Fruit fly (Drosophila melanogaster) whole organism, embryonic: ENCODE results near the gene ZnT86D.

ENCODE experiments used
- Ada2b ChIP-seq: fragments of 200-800 bp; sonication (Bioruptor generic); IDR thresholded peaks from 2 replicates; pipeline ENCODE4 v1.3.6; 2022; ENCODE audit warnings: missing biosample characterization, missing genetic modification characterization
- Atf-2 ChIP-seq: fragments of 200-800 bp; sonication (Bioruptor generic); optimal IDR thresholded peaks from 2 replicates; lab custom pipeline; 2016; ENCODE audit warnings: missing biosample characterization, missing genetic modification characterization
- Atf6 ChIP-seq: fragments of 200-800 bp; sonication (Bioruptor generic); IDR thresholded peaks from 2 replicates; pipeline ENCODE4 v1.3.6; 2022; ENCODE audit warnings: missing biosample characterization, missing genetic modification characterization
- B-H1 ChIP-seq: fragments of 200-800 bp; sonication (Bioruptor generic); IDR thresholded peaks from 3 replicates; pipeline ENCODE4 v1.3.6; 2022; ENCODE audit warnings: missing biosample characterization, missing genetic modification characterization
- Bgb ChIP-seq: fragments of 200-800 bp; sonication (Bioruptor generic); IDR thresholded peaks from 2 replicates; pipeline ENCODE4 v1.3.6; 2022; ENCODE audit warnings: missing biosample characterization, missing genetic modification characterization; ENCODE audit not compliant: partially characterized antibody
- BtbVII ChIP-seq: fragments of 200-800 bp; sonication (Bioruptor generic); optimal IDR thresholded peaks from 3 replicates; lab custom pipeline; 2017; ENCODE audit warnings: missing biosample characterization, mild to moderate bottlenecking, missing genetic modification characterization
- CG11085 ChIP-seq: fragments of 200-800 bp; sonication (Bioruptor generic); IDR thresholded peaks from 2 replicates; pipeline ENCODE4 v1.3.6; 2022; ENCODE audit warnings: missing biosample characterization, missing genetic modification characterization
- CG13287 ChIP-seq: fragments of 200-800 bp; sonication (Bioruptor generic); IDR thresholded peaks from 2 replicates; pipeline ENCODE4 v1.3.6; 2022; ENCODE audit warnings: missing biosample characterization, missing genetic modification characterization; ENCODE audit not compliant: partially characterized antibody
- CG15269 ChIP-seq: fragments of 200-800 bp; sonication (Bioruptor generic); optimal IDR thresholded peaks from 2 replicates; lab custom pipeline; 2018; ENCODE audit warnings: missing biosample characterization, mild to moderate bottlenecking, missing genetic modification characterization, moderate library complexity
- CG15696 ChIP-seq: fragments of 200-800 bp; sonication (Bioruptor generic); optimal IDR thresholded peaks from 2 replicates; lab custom pipeline; 2019; ENCODE audit warnings: missing biosample characterization, mild to moderate bottlenecking, missing genetic modification characterization, moderate library complexity
- CG17568 ChIP-seq: fragments of 200-800 bp; sonication (Bioruptor generic); optimal IDR thresholded peaks from 2 replicates; lab custom pipeline; 2018; ENCODE audit warnings: missing biosample characterization, mild to moderate bottlenecking, missing genetic modification characterization, moderate library complexity
- CG17612 ChIP-seq: fragments of 200-800 bp; sonication (Bioruptor generic); IDR thresholded peaks from 2 replicates; pipeline ENCODE4 v1.3.6; 2022; ENCODE audit warnings: missing biosample characterization, missing genetic modification characterization
- CG17802 ChIP-seq: fragments of 200-800 bp; sonication (Bioruptor generic); optimal IDR thresholded peaks from 2 replicates; lab custom pipeline; 2018; ENCODE audit warnings: missing biosample characterization, mild to moderate bottlenecking, missing genetic modification characterization, moderate library complexity
- CG17829 ChIP-seq: fragments of 200-800 bp; optimal IDR thresholded peaks from 2 replicates; lab custom pipeline; 2019; ENCODE audit warnings: missing biosample characterization, mild to moderate bottlenecking, missing genetic modification characterization, moderate library complexity
- CG1832 ChIP-seq: fragments of 200-800 bp; sonication (Bioruptor generic); optimal IDR thresholded peaks from 2 replicates; lab custom pipeline; 2017; ENCODE audit warnings: missing biosample characterization, mild to moderate bottlenecking, missing genetic modification characterization, inconsistent platforms
- CG2120 ChIP-seq: fragments of 200-800 bp; sonication (Bioruptor generic); optimal IDR thresholded peaks from 3 replicates; lab custom pipeline; 2016; ENCODE audit warnings: missing biosample characterization, missing genetic modification characterization
- CG31224 ChIP-seq: fragments of 200-800 bp; sonication (Bioruptor generic); IDR thresholded peaks from 2 replicates; pipeline ENCODE4 v1.3.6; 2022; ENCODE audit warnings: missing biosample characterization, missing genetic modification characterization
- CG3995 ChIP-seq: fragments of 200-800 bp; sonication (Bioruptor generic); optimal IDR thresholded peaks from 3 replicates; lab custom pipeline; 2016; ENCODE audit warnings: missing biosample characterization, missing genetic modification characterization
- CG42726 ChIP-seq: fragments of 200-800 bp; sonication (Bioruptor generic); IDR thresholded peaks from 2 replicates; pipeline ENCODE4 v1.3.6; 2022; ENCODE audit warnings: missing biosample characterization, missing genetic modification characterization; ENCODE audit not compliant: partially characterized antibody
- CG4617 ChIP-seq: fragments of 200-800 bp; sonication (Bioruptor generic); optimal IDR thresholded peaks from 3 replicates; lab custom pipeline; 2016; ENCODE audit warnings: missing biosample characterization, missing genetic modification characterization, borderline replicate concordance
- CG6813 ChIP-seq: fragments of 200-800 bp; sonication (Bioruptor generic); optimal IDR thresholded peaks from 2 replicates; lab custom pipeline; 2017; ENCODE audit warnings: missing biosample characterization, missing genetic modification characterization, mild to moderate bottlenecking, moderate library complexity, missing genetic modification reagents
- CG8388 ChIP-seq: fragments of 200-800 bp; sonication (Bioruptor generic); optimal IDR thresholded peaks from 2 replicates; lab custom pipeline; 2019; ENCODE audit warnings: missing biosample characterization, mild to moderate bottlenecking, missing genetic modification characterization, moderate library complexity
- CG9932 ChIP-seq: fragments of 200-800 bp; sonication (Bioruptor generic); IDR thresholded peaks from 2 replicates; pipeline ENCODE4 v1.3.6; 2022; ENCODE audit warnings: missing biosample characterization, missing genetic modification characterization
- Dref ChIP-seq: fragments of 200-800 bp; sonication (Bioruptor generic); IDR thresholded peaks from 2 replicates; pipeline ENCODE4 v1.3.6; 2022; ENCODE audit warnings: missing biosample characterization, missing genetic modification characterization
- Fer2 ChIP-seq: fragments of 200-800 bp; sonication (Bioruptor generic); optimal IDR thresholded peaks from 2 replicates; lab custom pipeline; 2018; ENCODE audit warnings: missing biosample characterization, mild to moderate bottlenecking, missing genetic modification characterization, moderate library complexity
- GATAe ChIP-seq: fragments of 200-800 bp; sonication (Bioruptor generic); conservative IDR thresholded peaks from 2 replicates; pipeline ENCODE4 v1.3.6; 2022; ENCODE audit warnings: missing biosample characterization, missing genetic modification characterization
- Gsc ChIP-seq: fragments of 200-800 bp; sonication (Bioruptor generic); IDR thresholded peaks from 2 replicates; pipeline ENCODE4 v1.3.6; 2022; ENCODE audit warnings: missing biosample characterization, missing genetic modification characterization
- HHEX ChIP-seq: fragments of 200-800 bp; sonication (Bioruptor generic); optimal IDR thresholded peaks from 3 replicates; lab custom pipeline; 2017; ENCODE audit warnings: missing biosample characterization, mild to moderate bottlenecking, missing genetic modification characterization, missing genetic modification reagents
- HLH54F ChIP-seq: fragments of 200-800 bp; sonication (Bioruptor generic); optimal IDR thresholded peaks from 3 replicates; lab custom pipeline; 2016; ENCODE audit warnings: missing biosample characterization, missing genetic modification characterization
- HLHmδ ChIP-seq: fragments of 200-800 bp; sonication (Bioruptor generic); optimal IDR thresholded peaks from 2 replicates; lab custom pipeline; 2018; ENCODE audit warnings: missing biosample characterization, mild to moderate bottlenecking, missing genetic modification characterization, moderate library complexity
- Hr39 ChIP-seq: fragments of >200 bp; optimal IDR thresholded peaks from 2 replicates; lab custom pipeline; 2017
- MBD-R2 ChIP-seq: fragments of 200-800 bp; sonication (Bioruptor generic); IDR thresholded peaks from 2 replicates; pipeline ENCODE4 v1.3.6; 2022; ENCODE audit warnings: missing biosample characterization, missing genetic modification characterization
- Mes4 ChIP-seq: fragments of 200-800 bp; sonication (Bioruptor generic); optimal IDR thresholded peaks from 2 replicates; lab custom pipeline; 2016; ENCODE audit warnings: missing biosample characterization, missing genetic modification characterization
- Pdp1 ChIP-seq, 2 experiments: fragments of 200-800 bp; sonication (Bioruptor generic); optimal IDR thresholded peaks; 3 replicates each; lab custom pipeline; 2016; ENCODE audit warnings: missing biosample characterization in 2 of 2, missing genetic modification characterization in 2 of 2, mild to moderate bottlenecking in 1 of 2, moderate library complexity in 1 of 2
- Ptx1 ChIP-seq: fragments of 200-800 bp; sonication (Bioruptor generic); IDR thresholded peaks from 2 replicates; pipeline ENCODE4 v1.3.6; 2022; ENCODE audit warnings: missing biosample characterization, missing genetic modification characterization
- Trl ChIP-seq, 3 experiments: fragments of >200 bp in 2 of 3; fragments of 200-800 bp in 1 of 3; sonication (Bioruptor generic) in 1 of 3; optimal IDR thresholded peaks; 2 replicates in 1 of 3; 3 replicates in 2 of 3; lab custom pipeline; 2016 to 2017; ENCODE audit warnings: missing biosample characterization in 1 of 3, missing genetic modification characterization in 1 of 3
- ap ChIP-seq: fragments of 200-800 bp; sonication (Bioruptor generic); IDR thresholded peaks from 2 replicates; pipeline ENCODE4 v1.3.6; 2022; ENCODE audit warnings: missing biosample characterization, missing genetic modification characterization
- cad ChIP-seq: fragments of >200 bp; optimal IDR thresholded peaks from 2 replicates; lab custom pipeline; 2017; ENCODE audit warnings: missing biosample characterization, missing genetic modification characterization
- chif ChIP-seq, 2 experiments: fragments of 200-800 bp; sonication (Bioruptor generic); optimal IDR thresholded peaks; 3 replicates each; lab custom pipeline; 2016; ENCODE audit warnings: missing biosample characterization in 2 of 2, missing genetic modification characterization in 2 of 2
- da ChIP-seq: fragments of 200-800 bp; sonication (Bioruptor generic); optimal IDR thresholded peaks from 2 replicates; lab custom pipeline; 2016; ENCODE audit warnings: missing biosample characterization, missing genetic modification characterization
- danr ChIP-seq: fragments of 200-800 bp; sonication (Bioruptor generic); IDR thresholded peaks from 2 replicates; pipeline ENCODE4 v1.3.6; 2022; ENCODE audit warnings: missing biosample characterization, missing genetic modification characterization
- dati ChIP-seq: fragments of 200-800 bp; sonication (Bioruptor generic); IDR thresholded peaks from 2 replicates; pipeline ENCODE4 v1.3.6; 2022; ENCODE audit warnings: missing biosample characterization, missing genetic modification characterization
- dmrt11E ChIP-seq: fragments of 200-800 bp; sonication (Bioruptor generic); optimal IDR thresholded peaks from 3 replicates; lab custom pipeline; 2018; ENCODE audit warnings: missing biosample characterization, mild to moderate bottlenecking, missing genetic modification characterization, moderate library complexity
- exex ChIP-seq: fragments of 200-800 bp; sonication (Bioruptor generic); optimal IDR thresholded peaks from 4 replicates; lab custom pipeline; 2018; ENCODE audit warnings: missing biosample characterization, mild to moderate bottlenecking, missing genetic modification characterization, moderate library complexity
- gro ChIP-seq: fragments of 200-800 bp; sonication (Bioruptor generic); optimal IDR thresholded peaks from 2 replicates; lab custom pipeline; 2016; ENCODE audit warnings: missing biosample characterization, missing genetic modification characterization
- otp ChIP-seq: fragments of 200-800 bp; sonication (Bioruptor generic); IDR thresholded peaks from 3 replicates; pipeline ENCODE4, ENCODE4 v1.3.6; 2022; ENCODE audit warnings: missing biosample characterization, missing genetic modification characterization
- peb ChIP-seq: fragments of 200-800 bp; sonication (Bioruptor generic); IDR thresholded peaks from 2 replicates; pipeline ENCODE4 v1.3.6; 2022; ENCODE audit warnings: missing biosample characterization, missing genetic modification characterization
- pnt ChIP-seq: fragments of 200-800 bp; sonication (Bioruptor generic); optimal IDR thresholded peaks from 3 replicates; lab custom pipeline; 2016; ENCODE audit warnings: missing biosample characterization, missing genetic modification characterization
- run ChIP-seq: fragments of 200-800 bp; sonication (Bioruptor generic); optimal IDR thresholded peaks from 3 replicates; lab custom pipeline; 2018; ENCODE audit warnings: missing biosample characterization, mild to moderate bottlenecking, missing genetic modification characterization
- slou ChIP-seq: fragments of 200-800 bp; sonication (Bioruptor generic); optimal IDR thresholded peaks from 3 replicates; lab custom pipeline; 2016; ENCODE audit warnings: missing biosample characterization, missing genetic modification characterization
- tx ChIP-seq: fragments of 200-800 bp; sonication (Bioruptor generic); optimal IDR thresholded peaks from 2 replicates; lab custom pipeline; 2016; ENCODE audit warnings: missing biosample characterization, missing genetic modification characterization

ZnT86D gene

dm6 chr3R:11200885-11201421 lies 13.4 kb downstream of the ZnT86D start (continued):
- TF ChIP-seq Atf-2 (GFP tag; lab: Kevin White, UChicago): no peak
- TF ChIP-seq chif (GFP tag; optimal IDR thresholded peaks at IDR 0.05; lab: Kevin White, UChicago): no peak
- peak; percentile 66 for TF ChIP-seq Ptx1
- TF ChIP-seq run (tag; lab: Kevin White, UChicago): no peak
- peak; percentile 87 for TF ChIP-seq GATAe (GFP tag; lab: Robert Waterston, UW)
- no peak for TF ChIP-seq dmrt11E (tag; lab: Kevin White, UChicago)
- peak in 1 of 2 experiments; percentile 66 for TF ChIP-seq Pdp1 (GFP tag; optimal IDR thresholded peaks at IDR 0.05; lab: Kevin White, UChicago)
- TF ChIP-seq HLH54F (GFP tag; lab: Kevin White, UChicago): no peak
- TF ChIP-seq CG42726 (GFP tag; lab: Robert Waterston, UW): no peak
- TF ChIP-seq CG15696 (tag; lab: Kevin White, UChicago): no peak
- no peak for TF ChIP-seq Gsc (GFP tag; lab: Robert Waterston, UW)
- TF ChIP-seq CG9932 (GFP tag; lab: Robert Waterston, UW): peak; percentile 40
- no peak for TF ChIP-seq dati (GFP tag; lab: Robert Waterston, UW)
- TF ChIP-seq CG2120: peak; percentile 81
- TF ChIP-seq CG15269 (tag; lab: Kevin White, UChicago): peak; percentile 76
- TF ChIP-seq cad (GFP tag; lab: Kevin White, UChicago): no peak
- TF ChIP-seq Atf6 (GFP tag; lab: Robert Waterston, UW): peak; percentile 75; the same call in 1 of the 2 replicates
- no peak for TF ChIP-seq otp (GFP tag; lab: Robert Waterston, UW)
- TF ChIP-seq exex (tag; lab: Kevin White, UChicago): peak; percentile 65
- no peak for TF ChIP-seq Fer2 (tag; lab: Kevin White, UChicago)
- TF ChIP-seq peb (GFP tag; lab: Robert Waterston, UW): no peak
- peak; percentile 9 for TF ChIP-seq BtbVII (GFP tag; lab: Kevin White, UChicago)
- TF ChIP-seq HHEX (GFP tag; lab: Kevin White, UChicago): peak; percentile 62
- TF ChIP-seq CG17568 (GFP tag; lab: Kevin White, UChicago): peak; percentile 55
- peak; percentile 35 for TF ChIP-seq CG6813 (GFP tag; lab: Kevin White, UChicago)
- no peak for TF ChIP-seq CG11085 (GFP tag; lab: Robert Waterston, UW)
- TF ChIP-seq CG31224 (GFP tag; lab: Robert Waterston, UW): peak; percentile 54
- no peak for TF ChIP-seq pnt (GFP tag; lab: Kevin White, UChicago)
- TF ChIP-seq gro (GFP tag; lab: Kevin White, UChicago): no peak
- no peak for TF ChIP-seq da (GFP tag; lab: Kevin White, UChicago)
- peak; percentile 57 for TF ChIP-seq Ada2b (GFP tag; lab: Robert Waterston, UW)
- TF ChIP-seq CG8388: peak; percentile 17
- no peak for TF ChIP-seq danr
- TF ChIP-seq HLHmδ (GFP tag; lab: Kevin White, UChicago): no peak
- TF ChIP-seq Dref (GFP tag; lab: Robert Waterston, UW): no peak
- TF ChIP-seq Trl (optimal IDR thresholded peaks at IDR 0.05; lab: Kevin White, UChicago): no peak
- no peak for TF ChIP-seq Trl (GFP tag; optimal IDR thresholded peaks at IDR 0.05; lab: Kevin White, UChicago)
- TF ChIP-seq Bgb (GFP tag; lab: Robert Waterston, UW): no peak
- TF ChIP-seq CG13287 (GFP tag; lab: Robert Waterston, UW): no peak
- no peak for TF ChIP-seq CG1832 (GFP tag; lab: Kevin White, UChicago)
- TF ChIP-seq tx: no peak
- no peak for TF ChIP-seq B-H1 (GFP tag; lab: Robert Waterston, UW)
- no peak for TF ChIP-seq Hr39 (lab: Kevin White, UChicago)
- TF ChIP-seq slou (GFP tag; lab: Kevin White, UChicago): peak; percentile 5
- TF ChIP-seq MBD-R2 (GFP tag; lab: Robert Waterston, UW): no peak
- no peak for TF ChIP-seq CG17829
- TF ChIP-seq CG4617: no peak
- no peak for TF ChIP-seq CG17802 (tag; lab: Kevin White, UChicago)
- no peak for TF ChIP-seq CG17612 (GFP tag; lab: Robert Waterston, UW)
- no peak for TF ChIP-seq ap (GFP tag; lab: Robert Waterston, UW)
- peak; percentile 35 for TF ChIP-seq CG3995 (GFP tag; lab: Kevin White, UChicago)
- TF ChIP-seq Mes4 (GFP tag; lab: Kevin White, UChicago): no peak
